Worm (Caenorhabditis elegans) whole organism, L4 larva: ENCODE data around the gene qdpr-1.

Experiments
- F10B5.3 ChIP-seq: sonication (generic microtip); optimal IDR thresholded peaks from 2 replicates; lab custom pipeline; 2016; ENCODE audit warnings: mild to moderate bottlenecking, missing genetic modification characterization, missing compliant biosample characterization
- F44E2.7 ChIP-seq: fragments of 200-800 bp; sonication (Bioruptor generic); IDR thresholded peaks from 2 replicates; pipeline ENCODE4 v2.1.2; 2022; ENCODE audit warnings: missing genetic modification characterization, missing compliant biosample characterization
- R02D3.7 ChIP-seq: fragments of 150-350 bp; sonication (generic microtip); optimal IDR thresholded peaks from 3 replicates; lab custom pipeline; 2014; ENCODE audit warnings: missing biosample characterization, missing genetic modification characterization
- T20F7.1 ChIP-seq: fragments of 200-800 bp; sonication (Bioruptor generic); optimal IDR thresholded peaks from 2 replicates; lab custom pipeline; 2018; ENCODE audit warnings: mild to moderate bottlenecking, missing genetic modification characterization, missing compliant biosample characterization
- Y48G9A.11 ChIP-seq: fragments of 200-800 bp; sonication (Bioruptor generic); IDR thresholded peaks from 2 replicates; pipeline ENCODE4 v1.3.6; 2022; ENCODE audit warnings: missing genetic modification reagents, missing genetic modification characterization, missing compliant biosample characterization
- Y5F2A.4 ChIP-seq: fragments of 200-800 bp; sonication (Bioruptor generic); optimal IDR thresholded peaks from 2 replicates; lab custom pipeline; 2018; ENCODE audit warnings: mild to moderate bottlenecking, missing genetic modification characterization, missing compliant biosample characterization
- Y75B8A.6 ChIP-seq: fragments of 200-800 bp; sonication (Bioruptor generic); IDR thresholded peaks from 2 replicates; pipeline ENCODE4 v1.3.6; 2022; ENCODE audit warnings: missing genetic modification reagents, missing genetic modification characterization, missing compliant biosample characterization
- ZK546.5 ChIP-seq, 2 experiments: sonication (generic microtip); optimal IDR thresholded peaks; 2 replicates each; lab custom pipeline; 2017; ENCODE audit warnings: missing biosample characterization in 2 of 2, missing genetic modification characterization in 2 of 2
- arid-1 ChIP-seq: fragments of 200-800 bp; sonication (Bioruptor generic); conservative IDR thresholded peaks from 2 replicates; pipeline ENCODE4 v1.3.6; 2022; ENCODE audit warnings: missing genetic modification reagents, missing genetic modification characterization, missing compliant biosample characterization
- attf-4 ChIP-seq: sonication (generic microtip); optimal IDR thresholded peaks from 3 replicates; lab custom pipeline; 2017; ENCODE audit warnings: missing biosample characterization, missing genetic modification characterization
- ceh-44 ChIP-seq: fragments of 200-800 bp; sonication (Bioruptor generic); IDR thresholded peaks from 2 replicates; pipeline ENCODE4 v1.3.6; 2022; ENCODE audit warnings: missing genetic modification reagents, missing genetic modification characterization, missing compliant biosample characterization
- ceh-62 ChIP-seq: sonication (generic microtip); optimal IDR thresholded peaks from 2 replicates; lab custom pipeline; 2017; ENCODE audit warnings: missing biosample characterization, missing genetic modification characterization
- ces-1 ChIP-seq: fragments of 150-350 bp; sonication (generic microtip); optimal IDR thresholded peaks from 4 replicates; lab custom pipeline; 2014; ENCODE audit warnings: missing biosample characterization, missing genetic modification reagents, missing genetic modification characterization
- cey-2 ChIP-seq: sonication (generic microtip); optimal IDR thresholded peaks from 3 replicates; lab custom pipeline; 2017; ENCODE audit warnings: missing genetic modification characterization, mild to moderate bottlenecking, missing compliant biosample characterization, antibody characterized with exemption, borderline replicate concordance; ENCODE audit not compliant: insufficient read depth
- daf-16 ChIP-seq, 3 experiments: sonication (generic microtip); optimal IDR thresholded peaks; 2 replicates each; lab custom pipeline; 2016 to 2017; ENCODE audit warnings: missing genetic modification characterization in 3 of 3, missing genetic modification reagents in 3 of 3, mild to moderate bottlenecking in 2 of 3, missing compliant biosample characterization in 2 of 3, missing biosample characterization in 1 of 3, moderate library complexity in 1 of 3
- dmd-6 ChIP-seq: fragments of 200-800 bp; sonication (Bioruptor generic); IDR thresholded peaks from 2 replicates; pipeline ENCODE4 v1.3.6; 2022; ENCODE audit warnings: missing genetic modification reagents, missing genetic modification characterization, missing compliant biosample characterization
- dmd-9 ChIP-seq: fragments of 200-800 bp; sonication (Bioruptor generic); IDR thresholded peaks from 2 replicates; pipeline ENCODE4 v1.3.6; 2022; ENCODE audit warnings: missing genetic modification reagents, missing genetic modification characterization, missing compliant biosample characterization
- duxl-1 ChIP-seq: sonication (generic microtip); optimal IDR thresholded peaks from 2 replicates; lab custom pipeline; 2016; ENCODE audit warnings: mild to moderate bottlenecking, missing genetic modification characterization, moderate library complexity, missing compliant biosample characterization; ENCODE audit not compliant: poor library complexity
- fos-1 ChIP-seq: fragments of 150-350 bp; optimal IDR thresholded peaks from 2 replicates; lab custom pipeline; 2014; ENCODE audit warnings: missing biosample characterization, missing genetic modification characterization
- hlh-11 ChIP-seq: fragments of 200-800 bp; sonication (Bioruptor generic); optimal IDR thresholded peaks from 2 replicates; lab custom pipeline; 2018; ENCODE audit warnings: mild to moderate bottlenecking, missing genetic modification characterization, missing compliant biosample characterization
- hmg-1.1 ChIP-seq: fragments of 200-800 bp; sonication (Bioruptor generic); IDR thresholded peaks from 2 replicates; pipeline ENCODE4 v1.3.6; 2022; ENCODE audit warnings: missing genetic modification reagents, missing genetic modification characterization, missing compliant biosample characterization
- jun-1 ChIP-seq: fragments of 150-350 bp; optimal IDR thresholded peaks from 2 replicates; lab custom pipeline; 2014; ENCODE audit warnings: missing biosample characterization, missing genetic modification reagents, missing genetic modification characterization
- lim-7 ChIP-seq: fragments of 200-800 bp; sonication (Bioruptor generic); IDR thresholded peaks from 2 replicates; pipeline ENCODE4 v1.3.6; 2022; ENCODE audit warnings: missing genetic modification characterization, missing compliant biosample characterization
- lin-1 ChIP-seq: fragments of 200-800 bp; sonication (Bioruptor generic); IDR thresholded peaks from 2 replicates; pipeline ENCODE4 v1.3.6; 2022; ENCODE audit warnings: missing genetic modification reagents, missing genetic modification characterization, missing compliant biosample characterization
- lin-29 ChIP-seq: fragments of 200-800 bp; sonication (Bioruptor generic); IDR thresholded peaks from 2 replicates; pipeline ENCODE4 v1.3.6; 2022; ENCODE audit warnings: missing genetic modification reagents, missing genetic modification characterization, missing compliant biosample characterization
- lin-39 ChIP-seq: fragments of 150-350 bp; optimal IDR thresholded peaks from 2 replicates; lab custom pipeline; 2014; ENCODE audit warnings: missing biosample characterization, missing genetic modification reagents, missing genetic modification characterization
- mdl-1 ChIP-seq, 2 experiments: fragments of 150-350 bp in 1 of 2; sonication (generic microtip) in 1 of 2; optimal IDR thresholded peaks; 2 replicates each; lab custom pipeline; 2014 to 2017; ENCODE audit warnings: missing biosample characterization in 2 of 2, missing genetic modification characterization in 2 of 2
- mdt-29 ChIP-seq: fragments of 200-800 bp; sonication (Bioruptor generic); IDR thresholded peaks from 2 replicates; pipeline ENCODE4 v1.3.6; 2022; ENCODE audit warnings: missing genetic modification reagents, missing genetic modification characterization, missing compliant biosample characterization
- mes-2 ChIP-seq: sonication (generic microtip); optimal IDR thresholded peaks from 2 replicates; lab custom pipeline; 2016; ENCODE audit warnings: missing genotype, mild to moderate bottlenecking, missing genetic modification characterization, missing compliant biosample characterization; ENCODE audit not compliant: poor library complexity, severe bottlenecking
- nhr-10 ChIP-seq: fragments of 150-350 bp; optimal IDR thresholded peaks from 2 replicates; lab custom pipeline; 2014; ENCODE audit warnings: missing biosample characterization, missing genetic modification characterization
- nhr-102 ChIP-seq: sonication (generic microtip); optimal IDR thresholded peaks from 2 replicates; lab custom pipeline; 2016; ENCODE audit warnings: mild to moderate bottlenecking, missing genetic modification characterization, moderate library complexity, missing compliant biosample characterization
- nhr-25 ChIP-seq: sonication (generic microtip); optimal IDR thresholded peaks from 2 replicates; lab custom pipeline; 2017; ENCODE audit warnings: missing genetic modification characterization, mild to moderate bottlenecking, missing compliant biosample characterization, antibody characterized with exemption, moderate library complexity, borderline replicate concordance; ENCODE audit not compliant: insufficient read depth
- nhr-42 ChIP-seq: fragments of 200-800 bp; sonication (Bioruptor generic); IDR thresholded peaks from 2 replicates; pipeline ENCODE4 v1.3.6; 2022; ENCODE audit warnings: missing genetic modification characterization, missing compliant biosample characterization
- nhr-48 ChIP-seq: sonication (generic microtip); optimal IDR thresholded peaks from 2 replicates; lab custom pipeline; 2016; ENCODE audit warnings: mild to moderate bottlenecking, missing genetic modification characterization, missing compliant biosample characterization
- pha-4 ChIP-seq, 2 experiments: fragments of 150-350 bp in 1 of 2; fragments of 200-800 bp in 1 of 2; sonication (Bioruptor generic) in 1 of 2; IDR thresholded peaks in 1 of 2; optimal IDR thresholded peaks in 1 of 2; 2 replicates each; pipeline versions ENCODE4 v1.3.6 to Lab custom; 2014 to 2022; ENCODE audit warnings: missing genetic modification characterization in 2 of 2, missing genetic modification reagents in 2 of 2, missing biosample characterization in 1 of 2, missing compliant biosample characterization in 1 of 2
- sdz-12 ChIP-seq: fragments of 200-800 bp; sonication (Bioruptor generic); optimal IDR thresholded peaks from 2 replicates; lab custom pipeline; 2018; ENCODE audit warnings: mild to moderate bottlenecking, missing genetic modification characterization, missing compliant biosample characterization
- skn-1 ChIP-seq: fragments of 150-350 bp; optimal IDR thresholded peaks from 2 replicates; lab custom pipeline; 2014; ENCODE audit warnings: missing biosample characterization, missing genetic modification characterization
- spr-1 ChIP-seq: sonication (generic microtip); optimal IDR thresholded peaks from 2 replicates; lab custom pipeline; 2016; ENCODE audit warnings: mild to moderate bottlenecking, missing genetic modification characterization, missing compliant biosample characterization
- spr-3 ChIP-seq: fragments of 200-800 bp; sonication (Bioruptor generic); optimal IDR thresholded peaks from 2 replicates; lab custom pipeline; 2018; ENCODE audit warnings: mild to moderate bottlenecking, missing genetic modification characterization, missing compliant biosample characterization
- unc-62 ChIP-seq, 3 experiments: fragments of 150-350 bp in 1 of 3; sonication (generic microtip); optimal IDR thresholded peaks in 2 of 3; peaks in 1 of 3; 1 replicate in 1 of 3; 2 replicates in 2 of 3; lab custom pipeline; 2014 to 2017; ENCODE audit warnings: missing biosample characterization in 3 of 3, missing genetic modification characterization in 3 of 3, missing genetic modification reagents in 3 of 3, missing genotype in 1 of 3
- zfp-2 ChIP-seq: sonication (generic microtip); optimal IDR thresholded peaks from 2 replicates; lab custom pipeline; 2016; ENCODE audit warnings: mild to moderate bottlenecking, missing genetic modification characterization, missing compliant biosample characterization
- zfp-3 ChIP-seq: fragments of 200-800 bp; sonication (Bioruptor generic); conservative IDR thresholded peaks from 2 replicates; pipeline ENCODE4 v1.3.6; 2022; ENCODE audit warnings: missing genetic modification reagents, missing genetic modification characterization, missing compliant biosample characterization
- zip-2 ChIP-seq: fragments of 150-350 bp; optimal IDR thresholded peaks from 2 replicates; lab custom pipeline; 2014; ENCODE audit warnings: missing biosample characterization, missing genetic modification characterization
- ztf-7 ChIP-seq: fragments of 150-350 bp; optimal IDR thresholded peaks from 2 replicates; lab custom pipeline; 2014; ENCODE audit warnings: missing biosample characterization, missing genetic modification characterization

The qdpr-1 gene

DNA sequence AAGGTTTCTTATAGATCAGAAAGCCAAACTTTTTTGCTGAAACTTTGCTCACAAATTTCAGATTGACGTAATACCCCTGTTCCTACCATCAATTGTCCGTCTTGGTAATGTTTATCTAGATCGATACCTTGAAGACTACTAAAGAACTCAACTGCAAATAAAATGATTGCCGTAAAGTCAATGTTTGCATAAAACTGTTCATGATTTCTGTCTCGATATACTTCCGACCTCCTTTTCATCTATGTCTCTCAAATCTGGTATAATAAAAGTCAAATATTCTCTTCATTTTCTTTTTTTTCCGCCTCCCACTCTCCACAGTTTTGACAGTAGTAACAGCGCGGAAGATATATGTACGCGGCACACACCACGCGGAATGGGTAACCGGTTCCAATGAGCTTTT lies 11.8 kb downstream of the qdpr-1 start, which contains the start of gene nas-1:
TSS of gene nas-1 (plus strand) at position 301 of the 400 bp plus-strand sequence.
- TF ChIP-seq lin-29 (GFP tag; lab: Robert Waterston, UW) (no peak), unc-62 (GFP tag; optimal IDR thresholded peaks at IDR 0.05 in 1 of 2; lab: Kevin White, UChicago) (peak in 1 of 2 experiments; percentile 31), unc-62 (tag; optimal IDR thresholded peaks at IDR 0.05; lab: Kevin White, UChicago) (no peak)

DNA sequence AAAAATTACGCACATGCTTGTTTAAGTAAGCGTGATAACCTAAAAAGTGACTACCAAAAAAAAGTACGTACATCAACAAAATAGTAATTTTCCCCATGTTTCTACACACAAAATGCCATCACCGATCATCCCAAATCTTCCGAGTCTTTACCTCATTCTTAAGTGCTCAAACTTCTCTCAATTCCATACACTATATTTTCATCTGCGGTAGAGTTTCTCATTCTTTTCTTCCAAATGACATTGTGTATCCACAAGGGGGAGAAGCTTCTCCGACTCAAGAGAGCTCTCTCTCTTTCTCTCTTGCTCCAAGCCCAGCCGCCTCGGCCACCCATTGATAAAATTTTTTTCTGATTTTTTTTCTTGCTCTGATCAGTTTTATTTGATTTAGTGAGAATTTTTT lies 15.8 kb downstream of the qdpr-1 start, which contains the start of gene myo-6:
TSS of gene myo-6 (plus strand) at position 301 of the 400 bp plus-strand sequence.
- TF ChIP-seq daf-16 (GFP tag; optimal IDR thresholded peaks at IDR 0.05; lab: Kevin White, UChicago): no peak
- TF ChIP-seq daf-16 (tag; optimal IDR thresholded peaks at IDR 0.05; lab: Kevin White, UChicago): no peak
- TF ChIP-seq Y48G9A.11 (GFP tag; lab: Robert Waterston, UW): no peak
- 0 out of 2 replicates have a peak, but pooled peaks have one; percentile 25 for TF ChIP-seq pha-4 (GFP tag; IDR thresholded peaks at IDR 0.05; lab: Robert Waterston, UW)
- TF ChIP-seq pha-4 (tag; optimal IDR thresholded peaks at IDR 0.05; lab: Kevin White, UChicago): no peak
- TF ChIP-seq lin-39 (tag; lab: Kevin White, UChicago): no peak
- no peak for TF ChIP-seq Y5F2A.4

DNA sequence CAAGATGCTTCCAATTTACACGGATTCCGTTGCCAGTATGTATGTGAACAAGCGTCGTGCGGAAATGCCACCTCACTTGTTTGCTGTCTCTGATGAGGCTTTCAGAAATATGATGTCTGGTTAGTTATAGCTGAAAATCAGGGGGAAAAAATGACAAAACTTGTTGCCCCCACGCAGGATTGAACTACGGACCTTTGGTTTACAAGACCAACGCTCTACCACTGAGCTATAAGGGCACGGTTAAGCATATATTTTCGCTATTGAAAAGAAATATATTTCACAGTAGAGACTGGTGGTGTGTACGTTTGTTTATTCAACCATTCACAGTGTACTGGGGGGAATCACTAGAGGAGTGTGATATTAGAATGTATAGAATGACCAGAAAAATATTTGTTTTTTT lies 17.5 kb downstream of the qdpr-1 start:
- TF ChIP-seq nhr-42 (GFP tag; lab: Robert Waterston, UW) (no peak), nhr-48 (tag; lab: Kevin White, UChicago) (peak; percentile 7), nhr-25 (tag; lab: Kevin White, UChicago) (no peak), ceh-62 (tag; lab: Kevin White, UChicago) (no peak), lim-7 (GFP tag; lab: Robert Waterston, UW) (peak; percentile 81), T20F7.1 (GFP tag; lab: Kevin White, UChicago) (no peak), ceh-44 (GFP tag; lab: Robert Waterston, UW) (peak; percentile 41; the same call in 1 of the 2 replicates), zfp-2 (tag; lab: Kevin White, UChicago) (no peak), Y5F2A.4 (no peak), spr-3 (GFP tag; lab: Kevin White, UChicago) (peak; percentile 28), nhr-10 (tag; lab: Kevin White, UChicago) (no peak), dmd-9 (no peak), R02D3.7 (tag; lab: Kevin White, UChicago) (no peak), Y75B8A.6 (GFP tag; lab: Robert Waterston, UW) (0 out of 2 replicates have a peak, but pooled peaks have one; percentile 28), attf-4 (tag; lab: Kevin White, UChicago) (no peak), mes-2 (tag; lab: Kevin White, UChicago) (peak; percentile 40), hmg-1.1 (GFP tag; lab: Robert Waterston, UW) (no peak), mdl-1 (tag; optimal IDR thresholded peaks at IDR 0.05; lab: Kevin White, UChicago) (no peak), cey-2 (tag; lab: Kevin White, UChicago) (no peak), sdz-12 (GFP tag; lab: Kevin White, UChicago) (no peak), lin-39 (tag; lab: Kevin White, UChicago) (no peak), fos-1 (tag; lab: Kevin White, UChicago) (no peak), duxl-1 (tag; lab: Kevin White, UChicago) (no peak), nhr-102 (no peak), mdt-29 (no peak), skn-1 (tag; lab: Kevin White, UChicago) (no peak), spr-1 (peak; percentile 9), dmd-6 (GFP tag; lab: Robert Waterston, UW) (no peak), zfp-3 (GFP tag; lab: Robert Waterston, UW) (no peak), jun-1 (no peak), ces-1 (GFP tag; lab: Kevin White, UChicago) (no peak), ztf-7 (tag; lab: Kevin White, UChicago) (no peak), ZK546.5 (tag; optimal IDR thresholded peaks at IDR 0.05; lab: Kevin White, UChicago) (no peak), lin-1 (GFP tag; lab: Robert Waterston, UW) (no peak), F44E2.7 (GFP tag; lab: Robert Waterston, UW) (peak; percentile 59; the same call in 1 of the 2 replicates), F10B5.3 (no peak), zip-2 (peak; percentile 3), hlh-11 (tag; lab: Kevin White, UChicago) (no peak), arid-1 (GFP tag; lab: Robert Waterston, UW) (no peak; the same call in 1 of the 2 replicates)
